Worm (Caenorhabditis elegans) whole organism, L2 larva: ENCODE measurements around the gene atic-1.

Source experiments
- Y55F3AM.14 ChIP-seq: fragments of 200-800 bp; sonication (Bioruptor generic); optimal IDR thresholded peaks from 2 replicates; lab custom pipeline; 2018; ENCODE audit warnings: mild to moderate bottlenecking, missing genetic modification characterization, missing compliant biosample characterization
- ama-1 ChIP-seq: fragments of 150-350 bp; optimal IDR thresholded peaks from 2 replicates; lab custom pipeline; 2018; ENCODE audit warnings: inconsistent platforms
- gmeb-1 ChIP-seq: fragments of 150-350 bp; optimal IDR thresholded peaks from 2 replicates; lab custom pipeline; 2014; ENCODE audit warnings: missing biosample characterization, missing genetic modification characterization
- lin-39 ChIP-seq: fragments of 150-350 bp; optimal IDR thresholded peaks from 2 replicates; lab custom pipeline; 2014; ENCODE audit warnings: missing biosample characterization, missing genetic modification reagents, missing genetic modification characterization
- nhr-237 ChIP-seq: fragments of 150-350 bp; optimal IDR thresholded peaks from 2 replicates; lab custom pipeline; 2014; ENCODE audit warnings: missing biosample characterization, missing genetic modification characterization
- nhr-77 ChIP-seq: fragments of 150-350 bp; optimal IDR thresholded peaks from 2 replicates; lab custom pipeline; 2014; ENCODE audit warnings: missing biosample characterization, missing genetic modification characterization
- sma-9 ChIP-seq, 2 experiments: fragments of 150-350 bp in 1 of 2; sonication (generic microtip) in 1 of 2; optimal IDR thresholded peaks; 2 replicates each; lab custom pipeline; 2014 to 2016; ENCODE audit warnings: missing genetic modification characterization in 2 of 2, mild to moderate bottlenecking in 1 of 2, missing biosample characterization in 1 of 2, missing compliant biosample characterization in 1 of 2, missing genetic modification reagents in 1 of 2, moderate library complexity in 1 of 2
- ztf-11 ChIP-seq: sonication (generic microtip); optimal IDR thresholded peaks from 2 replicates; lab custom pipeline; 2017; ENCODE audit warnings: missing biosample characterization, missing genetic modification characterization

DNA sequence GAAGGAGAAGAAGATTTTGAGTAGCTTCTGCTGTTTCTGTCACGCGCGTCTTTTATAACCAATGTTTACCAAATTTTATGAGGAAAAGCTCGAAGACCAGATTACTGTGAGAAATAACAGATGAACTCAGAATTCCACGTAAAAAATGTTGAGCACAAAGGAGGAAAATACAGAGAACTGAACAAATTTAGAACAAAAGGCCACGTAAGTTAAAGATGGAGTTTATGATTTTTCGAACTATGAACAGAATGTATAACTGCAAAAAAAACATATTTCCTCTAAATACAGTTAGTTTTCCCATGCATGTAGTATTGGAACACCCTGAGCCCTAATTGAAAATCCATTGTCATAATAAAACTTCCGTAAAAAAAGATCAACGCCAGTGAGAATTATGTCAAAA, 59.1 kb downstream of the atic-1 start, which contains the start of gene exc-9:
- TF ChIP-seq nhr-237 (tag; lab: Kevin White, UChicago), result no peak
- no peak for TF ChIP-seq ama-1 (lab: Kevin White, UChicago)
- no peak for TF ChIP-seq sma-9 (GFP tag; optimal IDR thresholded peaks at IDR 0.05; lab: Kevin White, UChicago)
- no peak for TF ChIP-seq sma-9 (tag; optimal IDR thresholded peaks at IDR 0.05; lab: Kevin White, UChicago)
- TF ChIP-seq gmeb-1 (tag; lab: Kevin White, UChicago), result no peak
- TF ChIP-seq ztf-11 (tag; lab: Kevin White, UChicago), result no peak
- TF ChIP-seq nhr-77 (tag; lab: Kevin White, UChicago), result no peak
- TF ChIP-seq Y55F3AM.14, result no peak
- no peak for TF ChIP-seq lin-39
